Fruit fly (Drosophila melanogaster): Measurements from ENCODE around the gene Eig71Eb.

Eig71Eb gene

dm6 chr3L:15699626-15700337 is 50.0 kb downstream of the Eig71Eb start, which contains the start of gene comm2 (continued):
- no peak for TF ChIP-seq CG6689 (GFP tag; IDR thresholded peaks at IDR 0.05)
- no peak for TF ChIP-seq Hr39 (optimal IDR thresholded peaks at IDR 0.05)
- no peak for TF ChIP-seq Hmr (GFP tag; optimal IDR thresholded peaks at IDR 0.05)
- no peak for TF ChIP-seq CG7271 (tag; optimal IDR thresholded peaks at IDR 0.05)
- TF ChIP-seq gcm (GFP tag; optimal IDR thresholded peaks at IDR 0.05) = peak; percentile 8
- no peak for TF ChIP-seq CG11695 (GFP tag; IDR thresholded peaks at IDR 0.05)
- TF ChIP-seq CG1647 (GFP tag; optimal IDR thresholded peaks at IDR 0.05) = no peak
- no peak for TF ChIP-seq Dp (GFP tag; optimal IDR thresholded peaks at IDR 0.05)
- TF ChIP-seq mld (GFP tag; IDR thresholded peaks at IDR 0.05; ENCODE audit: partially characterized antibody) = no peak
- TF ChIP-seq CG16813 (GFP tag; IDR thresholded peaks at IDR 0.05; ENCODE audit: partially characterized antibody) = no peak
- no peak for TF ChIP-seq eyg (GFP tag; optimal IDR thresholded peaks at IDR 0.05)
- no peak for TF ChIP-seq nmo (GFP tag; optimal IDR thresholded peaks at IDR 0.05)
- peak; percentile 21; the same call in 1 of the 3 replicates for TF ChIP-seq HLH4C (GFP tag; IDR thresholded peaks at IDR 0.05; ENCODE audit: partially characterized antibody)
- no peak for TF ChIP-seq Sox102F (GFP tag; optimal IDR thresholded peaks at IDR 0.05)
- peak; percentile 94 for TF ChIP-seq CG12769 (tag; optimal IDR thresholded peaks at IDR 0.05)
- TF ChIP-seq sens (GFP tag) = peak; percentile 68
- TF ChIP-seq CG18619 (GFP tag; optimal IDR thresholded peaks at IDR 0.05) = no peak
- TF ChIP-seq Jarid2 (GFP tag; optimal IDR thresholded peaks at IDR 0.05) = peak; percentile 99
- peak; percentile 14 for TF ChIP-seq Mad (GFP tag; optimal IDR thresholded peaks at IDR 0.05)
- TF ChIP-seq Fer1 (GFP tag; optimal IDR thresholded peaks at IDR 0.05) = peak; percentile 2
- TF ChIP-seq tll (GFP tag; optimal IDR thresholded peaks at IDR 0.05) = peak in 1 of 2 experiments; percentile 47
- TF ChIP-seq nom (GFP tag; optimal IDR thresholded peaks at IDR 0.05) = peak; percentile 22

Data from whole organism, embryonic.